Worm (Caenorhabditis elegans) whole organism, L2 larva: ENCODE results near the gene Y39A1A.10.

Experiments used
- C34F6.9 ChIP-seq: fragments of 150-350 bp; optimal IDR thresholded peaks from 2 replicates; lab custom pipeline; 2014; ENCODE audit warnings: missing biosample characterization, missing genetic modification characterization
- F13H6.1 ChIP-seq: sonication (generic microtip); optimal IDR thresholded peaks from 2 replicates; lab custom pipeline; 2016; ENCODE audit warnings: missing genetic modification characterization, missing compliant biosample characterization
- R02D3.7 ChIP-seq: fragments of 150-350 bp; optimal IDR thresholded peaks from 2 replicates; lab custom pipeline; 2014; ENCODE audit warnings: missing biosample characterization, missing genetic modification characterization
- Y55F3AM.14 ChIP-seq: fragments of 200-800 bp; sonication (Bioruptor generic); optimal IDR thresholded peaks from 2 replicates; lab custom pipeline; 2018; ENCODE audit warnings: mild to moderate bottlenecking, missing genetic modification characterization, missing compliant biosample characterization
- ZK546.5 ChIP-seq: sonication (generic microtip); optimal IDR thresholded peaks from 2 replicates; lab custom pipeline; 2017; ENCODE audit warnings: missing biosample characterization, missing genetic modification characterization
- alr-1 ChIP-seq: fragments of 150-350 bp; optimal IDR thresholded peaks from 2 replicates; lab custom pipeline; 2014; ENCODE audit warnings: missing biosample characterization, missing genetic modification characterization
- ama-1 ChIP-seq: fragments of 150-350 bp; optimal IDR thresholded peaks from 2 replicates; lab custom pipeline; 2018; ENCODE audit warnings: inconsistent platforms
- blmp-1 ChIP-seq: sonication (generic microtip); optimal IDR thresholded peaks from 2 replicates; lab custom pipeline; 2017; ENCODE audit warnings: missing genetic modification characterization, mild to moderate bottlenecking, missing compliant biosample characterization, antibody characterized with exemption, moderate library complexity; ENCODE audit not compliant: insufficient read depth
- ceh-16 ChIP-seq: fragments of 150-350 bp; optimal IDR thresholded peaks from 2 replicates; lab custom pipeline; 2014; ENCODE audit warnings: missing biosample characterization, missing genetic modification characterization
- ceh-82 ChIP-seq: fragments of 150-350 bp; optimal IDR thresholded peaks from 2 replicates; lab custom pipeline; 2014; ENCODE audit warnings: missing biosample characterization, missing genetic modification characterization
- crh-2 ChIP-seq: sonication (generic microtip); optimal IDR thresholded peaks from 2 replicates; lab custom pipeline; 2017; ENCODE audit warnings: missing biosample characterization, missing genetic modification characterization
- dmd-4 ChIP-seq: sonication (generic microtip); optimal IDR thresholded peaks from 2 replicates; lab custom pipeline; 2017; ENCODE audit warnings: missing biosample characterization, missing genetic modification characterization
- egl-27 ChIP-seq: sonication (generic microtip); optimal IDR thresholded peaks from 3 replicates; lab custom pipeline; 2017; ENCODE audit warnings: missing biosample characterization, missing genetic modification reagents, missing genetic modification characterization
- elt-1 ChIP-seq: fragments of 150-350 bp; optimal IDR thresholded peaks from 2 replicates; lab custom pipeline; 2014; ENCODE audit warnings: missing biosample characterization, missing genetic modification characterization
- fos-1 ChIP-seq: fragments of 150-350 bp; optimal IDR thresholded peaks from 2 replicates; lab custom pipeline; 2014; ENCODE audit warnings: missing biosample characterization, missing genetic modification characterization
- gmeb-1 ChIP-seq: fragments of 150-350 bp; optimal IDR thresholded peaks from 2 replicates; lab custom pipeline; 2014; ENCODE audit warnings: missing biosample characterization, missing genetic modification characterization
- lin-11 ChIP-seq: fragments of 150-350 bp; sonication (generic microtip); optimal IDR thresholded peaks from 2 replicates; lab custom pipeline; 2014; ENCODE audit warnings: missing biosample characterization, missing genetic modification characterization, inconsistent platforms, mixed read lengths
- lin-13 ChIP-seq: fragments of 150-350 bp; optimal IDR thresholded peaks from 2 replicates; lab custom pipeline; 2014; ENCODE audit warnings: missing biosample characterization, missing genetic modification reagents, missing genetic modification characterization
- lin-39 ChIP-seq: fragments of 150-350 bp; optimal IDR thresholded peaks from 2 replicates; lab custom pipeline; 2014; ENCODE audit warnings: missing biosample characterization, missing genetic modification reagents, missing genetic modification characterization
- lsy-2 ChIP-seq, 2 experiments: fragments of 150-350 bp in 1 of 2; sonication (generic microtip) in 1 of 2; optimal IDR thresholded peaks; 2 replicates each; lab custom pipeline; 2014 to 2017; ENCODE audit warnings: missing biosample characterization in 2 of 2, missing genetic modification characterization in 2 of 2
- mab-5 ChIP-seq: fragments of 150-350 bp; optimal IDR thresholded peaks from 2 replicates; lab custom pipeline; 2014; ENCODE audit warnings: missing biosample characterization, missing genetic modification characterization
- mbf-1 ChIP-seq: sonication (generic microtip); optimal IDR thresholded peaks from 2 replicates; lab custom pipeline; 2017; ENCODE audit warnings: missing biosample characterization, missing genetic modification characterization
- nhr-12 ChIP-seq: fragments of 150-350 bp; optimal IDR thresholded peaks from 2 replicates; lab custom pipeline; 2014; ENCODE audit warnings: missing biosample characterization, missing genetic modification characterization
- nhr-129 ChIP-seq: fragments of 150-350 bp; optimal IDR thresholded peaks from 2 replicates; lab custom pipeline; 2014; ENCODE audit warnings: missing biosample characterization, missing genetic modification characterization
- nhr-21 ChIP-seq: fragments of 150-350 bp; optimal IDR thresholded peaks from 2 replicates; lab custom pipeline; 2014; ENCODE audit warnings: missing biosample characterization, missing genetic modification characterization
- nhr-23 ChIP-seq: fragments of 150-350 bp; optimal IDR thresholded peaks from 2 replicates; lab custom pipeline; 2014; ENCODE audit warnings: missing biosample characterization, missing genetic modification reagents, missing genetic modification characterization
- nhr-25 ChIP-seq: fragments of 150-350 bp; sonication (generic microtip); optimal IDR thresholded peaks from 3 replicates; lab custom pipeline; 2014; ENCODE audit warnings: missing biosample characterization, missing genetic modification characterization
- nhr-6 ChIP-seq: fragments of 150-350 bp; optimal IDR thresholded peaks from 2 replicates; lab custom pipeline; 2014; ENCODE audit warnings: missing biosample characterization, missing genetic modification characterization
- nhr-77 ChIP-seq: fragments of 150-350 bp; optimal IDR thresholded peaks from 2 replicates; lab custom pipeline; 2014; ENCODE audit warnings: missing biosample characterization, missing genetic modification characterization
- peb-1 ChIP-seq: fragments of 150-350 bp; optimal IDR thresholded peaks from 2 replicates; lab custom pipeline; 2014; ENCODE audit warnings: missing biosample characterization, missing genetic modification characterization
- sem-4 ChIP-seq: fragments of 150-350 bp; optimal IDR thresholded peaks from 2 replicates; lab custom pipeline; 2014; ENCODE audit warnings: missing biosample characterization, missing genetic modification reagents, missing genetic modification characterization
- skn-1 ChIP-seq: sonication (generic microtip); optimal IDR thresholded peaks from 2 replicates; lab custom pipeline; 2017; ENCODE audit warnings: missing biosample characterization, missing genetic modification characterization
- sma-3 ChIP-seq: sonication (generic microtip); optimal IDR thresholded peaks from 2 replicates; lab custom pipeline; 2016; ENCODE audit warnings: missing genetic modification reagents, missing genetic modification characterization, missing compliant biosample characterization
- sma-9 ChIP-seq, 2 experiments: fragments of 150-350 bp in 1 of 2; sonication (generic microtip) in 1 of 2; optimal IDR thresholded peaks; 2 replicates each; lab custom pipeline; 2014 to 2016; ENCODE audit warnings: missing genetic modification characterization in 2 of 2, mild to moderate bottlenecking in 1 of 2, missing biosample characterization in 1 of 2, missing compliant biosample characterization in 1 of 2, missing genetic modification reagents in 1 of 2, moderate library complexity in 1 of 2
- snpc-4 ChIP-seq: fragments of 150-350 bp; optimal IDR thresholded peaks from 2 replicates; lab custom pipeline; 2014; ENCODE audit warnings: missing biosample characterization, missing genetic modification characterization
- unc-39 ChIP-seq: fragments of 150-350 bp; optimal IDR thresholded peaks from 2 replicates; lab custom pipeline; 2014; ENCODE audit warnings: missing biosample characterization, missing genetic modification characterization
- unc-55 ChIP-seq: fragments of 150-350 bp; sonication (generic microtip); optimal IDR thresholded peaks from 3 replicates; lab custom pipeline; 2014; ENCODE audit warnings: missing biosample characterization, missing genetic modification reagents, missing genetic modification characterization
- unc-62 ChIP-seq: fragments of 150-350 bp; optimal IDR thresholded peaks from 2 replicates; lab custom pipeline; 2014; ENCODE audit warnings: missing biosample characterization, missing genetic modification reagents, missing genetic modification characterization
- zag-1 ChIP-seq: fragments of 150-350 bp; optimal IDR thresholded peaks from 2 replicates; lab custom pipeline; 2014; ENCODE audit warnings: missing biosample characterization, missing genetic modification characterization
- ztf-1 ChIP-seq: fragments of 200-800 bp; sonication (Bioruptor generic); conservative IDR thresholded peaks from 2 replicates; pipeline ENCODE4 v1.3.6; 2022; ENCODE audit warnings: missing genetic modification characterization, missing compliant biosample characterization

Y39A1A.10 gene

DNA sequence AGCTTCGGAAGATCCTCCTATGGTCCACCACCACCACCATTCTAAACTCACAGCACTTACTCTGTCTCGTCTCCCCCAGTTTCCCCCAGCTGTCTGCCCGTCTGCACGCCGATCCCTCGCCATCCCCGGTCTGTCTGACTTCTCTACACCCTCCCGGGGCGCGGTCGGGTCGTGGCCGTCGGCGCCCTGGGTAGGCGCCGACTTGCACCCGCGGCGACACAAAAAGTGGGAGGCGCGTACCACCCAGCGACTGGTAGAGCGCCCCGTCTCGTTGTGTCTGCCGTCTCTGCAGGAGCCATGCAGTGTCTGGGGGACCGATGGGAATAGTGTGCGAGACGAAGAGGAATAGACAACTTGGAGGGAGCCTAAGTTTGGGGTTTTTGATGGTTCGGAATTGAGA lies 1.5 kb downstream of the Y39A1A.10 start (continued):
- peak; percentile 54 for TF ChIP-seq nhr-6 (tag; lab: Kevin White, UChicago)
- TF ChIP-seq sem-4 (tag; lab: Kevin White, UChicago): peak; percentile 87
- no peak for TF ChIP-seq peb-1 (tag; lab: Kevin White, UChicago)
- TF ChIP-seq ama-1 (lab: Kevin White, UChicago): no peak
- no peak for TF ChIP-seq alr-1 (tag; lab: Kevin White, UChicago)
- no peak for TF ChIP-seq skn-1
- peak; percentile 97 for TF ChIP-seq F13H6.1 (tag; lab: Kevin White, UChicago)
- TF ChIP-seq dmd-4 (tag; lab: Kevin White, UChicago): no peak
- TF ChIP-seq mab-5 (tag; lab: Kevin White, UChicago): peak; percentile 90
- no peak for TF ChIP-seq elt-1
- TF ChIP-seq blmp-1 (tag; lab: Kevin White, UChicago): peak; percentile 57
- TF ChIP-seq egl-27: peak; percentile 89
- no peak for TF ChIP-seq nhr-12 (tag; lab: Kevin White, UChicago)
- TF ChIP-seq ceh-16 (tag; lab: Kevin White, UChicago): peak; percentile 92

DNA sequence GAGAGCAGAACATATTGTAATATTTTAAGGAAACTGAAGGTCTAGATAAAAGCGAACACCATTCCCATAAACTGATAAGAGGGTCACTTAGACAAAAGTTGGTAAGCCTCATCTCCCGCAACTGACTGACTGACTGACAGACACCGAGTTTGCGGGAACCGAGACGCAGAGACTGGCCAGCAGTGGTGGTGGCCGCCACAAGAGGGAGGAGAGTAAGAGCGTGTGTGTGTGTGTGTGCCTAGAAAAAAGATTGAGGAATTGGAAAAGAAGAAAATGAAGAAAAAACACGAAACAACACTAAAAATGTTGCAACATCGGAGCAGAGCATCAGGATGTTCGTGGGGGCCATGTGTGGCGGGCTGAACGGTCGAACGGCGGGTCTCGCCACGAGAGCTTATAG lies 2.0 kb downstream of the Y39A1A.10 start:
- TF ChIP-seq zag-1 (tag; lab: Kevin White, UChicago): peak; percentile 17
- peak; percentile 57 for TF ChIP-seq Y55F3AM.14
- peak; percentile 32 for TF ChIP-seq fos-1
- TF ChIP-seq unc-55: no peak

DNA sequence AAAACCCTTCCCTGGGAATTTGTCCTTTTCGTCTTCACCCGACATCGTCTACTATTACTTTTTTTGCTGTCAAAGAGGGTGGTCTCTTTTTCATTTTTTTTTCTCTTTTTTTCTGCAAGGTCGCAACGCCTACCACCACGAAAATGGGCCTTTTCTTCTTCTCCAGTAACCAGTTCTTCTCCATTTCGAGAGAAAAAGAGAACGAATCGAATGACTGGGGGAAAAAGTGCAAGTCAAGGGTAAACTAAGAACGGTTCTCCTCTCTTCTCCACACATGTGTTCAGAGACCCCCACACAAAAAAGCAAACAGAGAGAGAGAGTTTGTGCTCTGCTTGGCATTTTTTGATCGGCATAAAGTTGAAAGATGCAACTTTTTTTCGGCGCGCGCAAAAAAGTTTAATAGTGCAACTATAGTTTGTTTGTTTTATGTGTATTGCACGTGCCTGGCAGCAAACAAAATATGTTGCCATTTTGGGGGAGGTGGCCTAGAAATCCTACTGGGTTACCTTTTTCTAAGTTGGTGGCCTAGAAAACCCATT lies 4.0 kb downstream of the Y39A1A.10 start:
- TF ChIP-seq unc-39 (tag; lab: Kevin White, UChicago) (no peak), fos-1 (peak; percentile 33), ZK546.5 (tag; lab: Kevin White, UChicago) (no peak), lin-13 (no peak), nhr-129 (tag; lab: Kevin White, UChicago) (peak; percentile 32), sma-9 (GFP tag; optimal IDR thresholded peaks at IDR 0.05; lab: Kevin White, UChicago) (peak; percentile 41), sma-9 (tag; optimal IDR thresholded peaks at IDR 0.05; lab: Kevin White, UChicago) (no peak), F13H6.1 (tag; lab: Kevin White, UChicago) (peak; percentile 82), gmeb-1 (no peak), skn-1 (no peak), blmp-1 (tag; lab: Kevin White, UChicago) (peak; percentile 44), egl-27 (peak; percentile 32), nhr-21 (tag; lab: Kevin White, UChicago) (no peak)

DNA sequence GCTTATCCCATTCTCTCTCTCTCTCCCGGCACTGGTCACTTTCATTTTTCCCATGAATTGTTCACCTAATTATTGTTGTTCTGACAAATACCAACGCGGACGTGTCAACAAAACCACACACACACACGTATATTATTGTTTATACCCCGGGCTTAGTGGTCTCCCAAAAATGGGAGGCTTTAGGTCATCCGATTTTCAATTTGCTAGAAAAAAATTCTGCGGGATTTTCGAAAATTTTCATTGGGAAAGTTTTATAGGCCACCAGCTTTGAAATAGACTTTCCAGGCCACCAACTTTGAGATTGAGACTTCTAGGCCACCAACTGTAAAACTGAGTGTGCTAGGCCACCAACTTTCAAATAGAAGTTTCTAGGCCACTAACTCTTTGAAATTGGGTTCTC lies 5.4 kb downstream of the Y39A1A.10 start:
- no peak for TF ChIP-seq R02D3.7 (tag; lab: Kevin White, UChicago)
- TF ChIP-seq F13H6.1 (tag; lab: Kevin White, UChicago): no peak
- TF ChIP-seq ceh-16 (tag; lab: Kevin White, UChicago): no peak
- TF ChIP-seq snpc-4 (tag; lab: Kevin White, UChicago): no peak
- TF ChIP-seq blmp-1 (tag; lab: Kevin White, UChicago): no peak

DNA sequence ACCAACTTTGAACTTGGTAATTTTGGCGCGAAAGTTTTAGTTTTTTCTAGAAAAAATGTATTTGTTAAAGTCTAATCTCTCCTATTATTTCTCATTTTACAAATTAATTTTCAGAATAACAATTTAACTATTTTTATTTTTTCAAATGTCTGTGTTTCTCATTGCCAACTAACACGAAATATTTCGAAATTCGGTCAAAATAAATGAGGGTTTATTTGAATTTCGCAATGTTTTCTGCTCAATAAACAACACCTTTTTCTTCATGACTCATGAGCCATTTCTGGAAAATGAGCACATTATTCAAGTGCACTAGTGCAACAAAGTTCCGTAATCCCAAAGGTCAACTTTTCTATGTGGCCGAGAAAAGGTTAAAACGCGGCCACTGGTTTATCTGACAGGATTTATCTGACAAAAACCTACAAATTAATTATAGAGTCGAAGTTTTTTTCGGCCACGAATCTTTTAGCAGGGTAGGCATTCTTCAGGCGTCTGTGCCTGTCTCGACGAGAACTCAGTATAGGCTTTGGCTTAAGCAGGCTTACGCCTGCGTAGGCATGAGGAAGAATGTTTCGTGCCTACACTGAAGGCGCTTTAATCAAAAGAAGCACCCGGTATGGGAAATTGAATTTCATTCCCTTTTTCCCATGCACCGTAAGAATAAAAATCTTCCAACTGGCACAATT lies 6.0 kb downstream of the Y39A1A.10 start, which contains the start of gene Y39A1A.27:
Y39A1A.27 (plus strand) TSS at position 633 of the 683 bp plus-strand sequence.
- TF ChIP-seq unc-55 (peak; percentile 60), unc-39 (tag; lab: Kevin White, UChicago) (no peak), snpc-4 (tag; lab: Kevin White, UChicago) (no peak)

DNA sequence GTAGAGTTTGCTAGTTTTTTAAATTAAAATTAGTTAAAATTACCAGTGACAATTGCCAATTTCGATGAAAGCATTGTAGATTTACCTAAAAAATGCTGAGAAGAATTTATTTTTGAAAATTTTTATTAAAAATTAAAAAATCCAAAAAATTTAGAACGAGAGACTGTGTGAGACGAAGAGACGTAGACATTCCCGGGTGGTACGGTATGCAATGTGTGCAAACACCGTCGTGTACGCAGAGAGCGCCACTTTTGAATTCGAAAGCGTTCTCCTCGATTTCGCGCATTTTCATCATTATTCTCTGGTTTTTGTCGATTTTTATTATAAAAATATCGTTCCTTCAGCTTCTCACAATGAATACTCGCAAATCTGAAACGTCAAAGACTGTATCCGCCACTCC lies 10.3 kb downstream of the Y39A1A.10 start, which contains the start of the genes dhs-11 and orc-1:
dhs-11 (minus strand) TSS at position 85 of the 400 bp plus-strand sequence.
orc-1 (plus strand) TSS at position 349 of the 400 bp plus-strand sequence.
- no peak for TF ChIP-seq nhr-77
- TF ChIP-seq elt-1: no peak
- TF ChIP-seq lin-39: no peak
- peak; percentile 13 for TF ChIP-seq fos-1
- TF ChIP-seq unc-55: peak; percentile 82
- peak; percentile 51 for TF ChIP-seq nhr-129 (tag; lab: Kevin White, UChicago)
- TF ChIP-seq nhr-23: no peak
- peak; percentile 50 for TF ChIP-seq nhr-25
- TF ChIP-seq ztf-1: no peak
- TF ChIP-seq gmeb-1: peak; percentile 87
- TF ChIP-seq mbf-1 (tag; lab: Kevin White, UChicago): no peak
- no peak for TF ChIP-seq nhr-12 (tag; lab: Kevin White, UChicago)
- peak; percentile 15 for TF ChIP-seq sma-3
- peak; percentile 91 to 99 for TF ChIP-seq lsy-2 (tag; optimal IDR thresholded peaks at IDR 0.05; lab: Kevin White, UChicago)
- peak; percentile 37 for TF ChIP-seq lin-13
- peak; percentile 52 for TF ChIP-seq lin-11 (tag; lab: Kevin White, UChicago)
- TF ChIP-seq nhr-6 (tag; lab: Kevin White, UChicago): no peak
- no peak for TF ChIP-seq ceh-82 (tag; lab: Kevin White, UChicago)
- TF ChIP-seq crh-2 (tag; lab: Kevin White, UChicago): peak; percentile 25
- TF ChIP-seq nhr-21 (tag; lab: Kevin White, UChicago): peak; percentile 10
- peak; percentile 77 for TF ChIP-seq C34F6.9 (tag; lab: Kevin White, UChicago)
- TF ChIP-seq unc-62 (GFP tag; lab: Kevin White, UChicago): no peak
